Fruit fly (Drosophila melanogaster) whole organism, embryonic: Measurements from ENCODE around the gene CG2124.

Experiments used
- Antp ChIP-seq: fragments of 200-800 bp; sonication (Bioruptor generic); optimal IDR thresholded peaks from 3 replicates; lab custom pipeline; 2016; ENCODE audit warnings: missing biosample characterization, missing genetic modification characterization
- CG10274 ChIP-seq: fragments of 200-800 bp; sonication (Bioruptor generic); optimal IDR thresholded peaks from 3 replicates; lab custom pipeline; 2017; ENCODE audit warnings: missing biosample characterization, mild to moderate bottlenecking, missing genetic modification characterization
- CG10543 ChIP-seq: fragments of 200-800 bp; sonication (Bioruptor generic); optimal IDR thresholded peaks from 3 replicates; lab custom pipeline; 2017; ENCODE audit warnings: missing biosample characterization, mild to moderate bottlenecking, missing genetic modification characterization, moderate library complexity
- CG11247 ChIP-seq: fragments of 200-800 bp; sonication (Bioruptor generic); IDR thresholded peaks from 2 replicates; pipeline ENCODE4 v1.3.6; 2022; ENCODE audit warnings: missing biosample characterization, missing genetic modification characterization
- CG12155 ChIP-seq: fragments of 200-800 bp; sonication (Bioruptor generic); optimal IDR thresholded peaks from 3 replicates; lab custom pipeline; 2016; ENCODE audit warnings: missing biosample characterization, missing genetic modification characterization
- CG12391 ChIP-seq: fragments of 200-800 bp; sonication (Bioruptor generic); optimal IDR thresholded peaks from 3 replicates; lab custom pipeline; 2018; ENCODE audit warnings: missing biosample characterization, mild to moderate bottlenecking, missing genetic modification characterization, moderate library complexity
- CG14050 ChIP-seq: fragments of 200-800 bp; sonication (Bioruptor generic); IDR thresholded peaks from 3 replicates; pipeline ENCODE4 v1.3.6; 2022; ENCODE audit warnings: missing biosample characterization, missing genetic modification characterization
- CG15073 ChIP-seq: fragments of 200-800 bp; sonication (Bioruptor generic); optimal IDR thresholded peaks from 2 replicates; lab custom pipeline; 2016; ENCODE audit warnings: missing biosample characterization, missing genetic modification characterization
- CG15479 ChIP-seq: fragments of 200-800 bp; sonication (Bioruptor generic); optimal IDR thresholded peaks from 3 replicates; lab custom pipeline; 2019; ENCODE audit warnings: missing biosample characterization, mild to moderate bottlenecking, missing genetic modification characterization, moderate library complexity
- CG15514 ChIP-seq: fragments of 200-800 bp; sonication (Bioruptor generic); optimal IDR thresholded peaks from 3 replicates; lab custom pipeline; 2017; ENCODE audit warnings: missing biosample characterization, missing genetic modification characterization, mild to moderate bottlenecking, moderate library complexity, missing genetic modification reagents
- CG17829 ChIP-seq: fragments of 200-800 bp; optimal IDR thresholded peaks from 2 replicates; lab custom pipeline; 2019; ENCODE audit warnings: missing biosample characterization, mild to moderate bottlenecking, missing genetic modification characterization, moderate library complexity
- CG32532 ChIP-seq: fragments of 200-800 bp; sonication (Bioruptor generic); IDR thresholded peaks from 2 replicates; pipeline ENCODE4 v1.3.6; 2022; ENCODE audit warnings: missing biosample characterization, missing genetic modification characterization
- CG3838 ChIP-seq: fragments of 200-800 bp; sonication (Bioruptor generic); optimal IDR thresholded peaks from 3 replicates; lab custom pipeline; 2016; ENCODE audit warnings: missing biosample characterization, missing genetic modification characterization
- CG5245 ChIP-seq: fragments of 200-800 bp; sonication (Bioruptor generic); optimal IDR thresholded peaks from 3 replicates; lab custom pipeline; 2016; ENCODE audit warnings: missing biosample characterization, missing genetic modification characterization
- CG6683 ChIP-seq: fragments of 200-800 bp; sonication (Bioruptor generic); optimal IDR thresholded peaks from 2 replicates; lab custom pipeline; 2017; ENCODE audit warnings: missing biosample characterization, mild to moderate bottlenecking, missing genetic modification characterization, missing genetic modification reagents
- CG7987 ChIP-seq: fragments of 200-800 bp; sonication (Bioruptor generic); optimal IDR thresholded peaks from 2 replicates; lab custom pipeline; 2018; ENCODE audit warnings: missing biosample characterization, mild to moderate bottlenecking, missing genetic modification characterization, moderate library complexity
- CG8089 ChIP-seq: fragments of 200-800 bp; sonication (Bioruptor generic); optimal IDR thresholded peaks from 3 replicates; lab custom pipeline; 2016; ENCODE audit warnings: missing biosample characterization, missing genetic modification characterization
- GATAe ChIP-seq: fragments of 200-800 bp; sonication (Bioruptor generic); conservative IDR thresholded peaks from 2 replicates; pipeline ENCODE4 v1.3.6; 2022; ENCODE audit warnings: missing biosample characterization, missing genetic modification characterization
- HLH4C ChIP-seq: fragments of 200-800 bp; sonication (Bioruptor generic); IDR thresholded peaks from 3 replicates; pipeline ENCODE4 v1.3.6; 2022; ENCODE audit warnings: missing biosample characterization, missing genetic modification characterization; ENCODE audit not compliant: partially characterized antibody
- Hmx ChIP-seq: fragments of 200-800 bp; sonication (Bioruptor generic); optimal IDR thresholded peaks from 2 replicates; lab custom pipeline; 2016; ENCODE audit warnings: missing biosample characterization, missing genetic modification characterization
- Myb ChIP-seq: fragments of 200-800 bp; sonication (Bioruptor generic); optimal IDR thresholded peaks from 2 replicates; lab custom pipeline; 2016; ENCODE audit warnings: missing biosample characterization, missing genetic modification characterization
- NK7.1 ChIP-seq: fragments of 200-800 bp; sonication (Bioruptor generic); optimal IDR thresholded peaks from 3 replicates; lab custom pipeline; 2016; ENCODE audit warnings: missing biosample characterization, missing genetic modification characterization
- Oli ChIP-seq: fragments of 200-800 bp; sonication (Bioruptor generic); optimal IDR thresholded peaks from 2 replicates; lab custom pipeline; 2018; ENCODE audit warnings: missing biosample characterization, mild to moderate bottlenecking, missing genetic modification characterization, moderate library complexity
- Sin3A ChIP-seq: fragments of >200 bp; optimal IDR thresholded peaks from 2 replicates; lab custom pipeline; 2018
- Stat92E ChIP-seq, 3 experiments: fragments of >200 bp in 2 of 3; fragments of 200-800 bp in 1 of 3; sonication (Bioruptor generic) in 1 of 3; optimal IDR thresholded peaks; 2 replicates each; lab custom pipeline; 2017 to 2019; ENCODE audit warnings: missing biosample characterization in 3 of 3, missing genetic modification characterization in 3 of 3, mild to moderate bottlenecking in 1 of 3, moderate library complexity in 1 of 3
- ash1 ChIP-seq: fragments of 200-800 bp; sonication (Bioruptor generic); optimal IDR thresholded peaks from 2 replicates; lab custom pipeline; 2018; ENCODE audit warnings: missing biosample characterization, mild to moderate bottlenecking, missing genetic modification characterization
- ato ChIP-seq: fragments of 200-800 bp; sonication (Bioruptor generic); IDR thresholded peaks from 2 replicates; pipeline ENCODE4 v1.3.6; 2022; ENCODE audit warnings: missing biosample characterization, missing genetic modification characterization; ENCODE audit not compliant: partially characterized antibody
- caup ChIP-seq: fragments of 200-800 bp; sonication (Bioruptor generic); optimal IDR thresholded peaks from 3 replicates; lab custom pipeline; 2017; ENCODE audit warnings: missing biosample characterization, mild to moderate bottlenecking, missing genetic modification characterization, moderate library complexity; ENCODE audit not compliant: severe bottlenecking
- danr ChIP-seq: fragments of 200-800 bp; sonication (Bioruptor generic); IDR thresholded peaks from 2 replicates; pipeline ENCODE4 v1.3.6; 2022; ENCODE audit warnings: missing biosample characterization, missing genetic modification characterization
- dmrt11E ChIP-seq: fragments of 200-800 bp; sonication (Bioruptor generic); optimal IDR thresholded peaks from 3 replicates; lab custom pipeline; 2018; ENCODE audit warnings: missing biosample characterization, mild to moderate bottlenecking, missing genetic modification characterization, moderate library complexity
- dmrt99B ChIP-seq: fragments of 200-800 bp; sonication (Bioruptor generic); optimal IDR thresholded peaks from 2 replicates; lab custom pipeline; 2018; ENCODE audit warnings: missing biosample characterization, mild to moderate bottlenecking, missing genetic modification characterization, moderate library complexity
- eve ChIP-seq, 2 experiments: fragments of >200 bp; optimal IDR thresholded peaks; 2 replicates each; lab custom pipeline; 2017; ENCODE audit warnings: missing biosample characterization in 2 of 2, missing genetic modification characterization in 2 of 2
- fd3F ChIP-seq: fragments of 200-800 bp; sonication (Bioruptor generic); optimal IDR thresholded peaks from 2 replicates; lab custom pipeline; 2018; ENCODE audit warnings: missing biosample characterization, mild to moderate bottlenecking, missing genetic modification characterization, moderate library complexity
- fd64A ChIP-seq: fragments of 200-800 bp; sonication (Bioruptor generic); optimal IDR thresholded peaks from 3 replicates; lab custom pipeline; 2018; ENCODE audit warnings: missing biosample characterization, mild to moderate bottlenecking, missing genetic modification characterization
- hb ChIP-seq: fragments of 200-800 bp; sonication (Bioruptor generic); IDR thresholded peaks from 3 replicates; pipeline ENCODE4 v1.3.6; 2022; ENCODE audit warnings: missing biosample characterization, missing genetic modification characterization; ENCODE audit not compliant: partially characterized antibody
- kah ChIP-seq: fragments of 200-800 bp; sonication (Bioruptor generic); optimal IDR thresholded peaks from 2 replicates; lab custom pipeline; 2018; ENCODE audit warnings: missing biosample characterization, mild to moderate bottlenecking, missing genetic modification characterization
- kni ChIP-seq: fragments of 200-800 bp; sonication (Bioruptor generic); optimal IDR thresholded peaks from 3 replicates; lab custom pipeline; 2017; ENCODE audit warnings: mild to moderate bottlenecking, missing biosample characterization, missing genetic modification reagents, missing genetic modification characterization
- pan ChIP-seq, 4 experiments: fragments of >200 bp in 3 of 4; fragments of 200-800 bp in 1 of 4; sonication (Bioruptor generic) in 1 of 4; optimal IDR thresholded peaks in 3 of 4; IDR thresholded peaks in 1 of 4; 2 replicates each; pipeline versions ENCODE4 v1.3.6 to Lab custom; 2017 to 2022; ENCODE audit warnings: missing biosample characterization in 2 of 4, missing genetic modification characterization in 2 of 4, mixed read lengths in 1 of 4
- prd ChIP-seq, 3 experiments: fragments of >200 bp in 2 of 3; fragments of 200-800 bp in 1 of 3; sonication (Bioruptor generic) in 1 of 3; optimal IDR thresholded peaks in 2 of 3; IDR thresholded peaks in 1 of 3; 2 replicates in 2 of 3; 3 replicates in 1 of 3; pipeline versions ENCODE4 v1.3.6 to Lab custom; 2017 to 2022; ENCODE audit warnings: missing biosample characterization in 1 of 3, missing genetic modification characterization in 1 of 3
- sr ChIP-seq: fragments of 200-800 bp; sonication (Bioruptor generic); IDR thresholded peaks from 3 replicates; pipeline ENCODE4 v1.3.6; 2022; ENCODE audit warnings: missing biosample characterization, missing genetic modification characterization
- trem ChIP-seq: fragments of 200-800 bp; optimal IDR thresholded peaks from 3 replicates; lab custom pipeline; 2019; ENCODE audit warnings: missing biosample characterization, mild to moderate bottlenecking, missing genetic modification characterization, moderate library complexity

Gene CG2124

DNA sequence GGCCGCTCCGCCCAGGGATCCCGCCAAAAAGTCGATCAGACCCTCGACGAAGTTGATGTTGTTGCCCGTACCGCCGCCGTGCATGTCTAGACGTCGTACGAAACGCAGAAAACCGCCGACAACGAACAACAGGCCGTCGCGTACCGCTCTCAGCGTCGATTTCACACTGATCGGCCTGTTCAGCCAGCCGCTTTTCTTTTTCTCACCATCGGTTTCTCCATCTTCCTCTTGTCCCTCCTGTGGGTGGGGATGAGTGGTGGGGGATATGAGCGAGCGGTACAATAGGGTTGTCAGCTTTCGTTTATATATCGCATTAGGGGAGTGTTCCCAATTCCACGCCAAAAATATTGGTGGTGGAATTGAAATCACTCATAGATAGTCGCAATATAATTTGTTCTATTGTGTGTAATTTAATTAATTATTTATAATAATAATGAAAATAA lies 5.6 kb downstream of the CG2124 start (continued):
- no peak for TF ChIP-seq sr
- no peak for TF ChIP-seq Hmx (GFP tag; lab: Kevin White, UChicago)
- TF ChIP-seq CG15479 (GFP tag; lab: Kevin White, UChicago) = no peak
- TF ChIP-seq trem = no peak
- TF ChIP-seq dmrt99B (tag; lab: Kevin White, UChicago) = peak; percentile 23
- no peak for TF ChIP-seq CG14050
- TF ChIP-seq CG15073 (GFP tag; lab: Kevin White, UChicago) = no peak
- TF ChIP-seq HLH4C = no peak
- no peak for TF ChIP-seq kah (GFP tag; lab: Kevin White, UChicago)
- no peak for TF ChIP-seq pan (optimal IDR thresholded peaks at IDR 0.05; lab: Kevin White, UChicago)
- TF ChIP-seq pan (GFP tag; optimal IDR thresholded peaks at IDR 0.05 in 1 of 2, IDR thresholded peaks at IDR 0.05 in 1 of 2) = peak in 1 of 2 experiments; percentile 43
- no peak for TF ChIP-seq CG7987
- TF ChIP-seq CG12391 (tag; lab: Kevin White, UChicago) = peak; percentile 60
- TF ChIP-seq hb (GFP tag; lab: Robert Waterston, UW) = no peak
- no peak for TF ChIP-seq Myb (GFP tag; lab: Kevin White, UChicago)
- TF ChIP-seq GATAe (GFP tag; lab: Robert Waterston, UW) = no peak
- TF ChIP-seq ato = no peak
- TF ChIP-seq CG11247 = peak; percentile 7; the same call in 1 of the 2 replicates
- TF ChIP-seq danr (GFP tag; lab: Robert Waterston, UW) = no peak
- no peak for TF ChIP-seq CG6683
- no peak for TF ChIP-seq CG17829 (tag; lab: Kevin White, UChicago)
- peak; percentile 44 for TF ChIP-seq dmrt11E
- TF ChIP-seq caup (GFP tag; lab: Kevin White, UChicago) = peak; percentile 29
- TF ChIP-seq CG15514 (GFP tag; lab: Kevin White, UChicago) = peak; percentile 12
- peak; percentile 4 for TF ChIP-seq fd3F (GFP tag; lab: Kevin White, UChicago)
- TF ChIP-seq Stat92E (GFP tag; optimal IDR thresholded peaks at IDR 0.05; lab: Kevin White, UChicago) = no peak
- TF ChIP-seq prd (optimal IDR thresholded peaks at IDR 0.05; lab: Kevin White, UChicago) = no peak
- peak; percentile 73; the same call in 2 of the 3 replicates for TF ChIP-seq prd (GFP tag; IDR thresholded peaks at IDR 0.05; lab: Robert Waterston, UW)
- no peak for TF ChIP-seq Sin3A
- no peak for TF ChIP-seq NK7.1 (GFP tag; lab: Kevin White, UChicago)
- peak; percentile 67 for TF ChIP-seq CG32532 (GFP tag; lab: Robert Waterston, UW)
- TF ChIP-seq CG10543 (GFP tag; lab: Kevin White, UChicago) = no peak
- no peak for TF ChIP-seq CG8089 (GFP tag; lab: Kevin White, UChicago)
- no peak for TF ChIP-seq kni (GFP tag; lab: Kevin White, UChicago)
- no peak for TF ChIP-seq fd64A (GFP tag; lab: Kevin White, UChicago)
- TF ChIP-seq Oli = peak; percentile 30
- TF ChIP-seq CG5245 (GFP tag; lab: Kevin White, UChicago) = no peak
- no peak for TF ChIP-seq ash1 (GFP tag; lab: Kevin White, UChicago)
- peak; percentile 6 for TF ChIP-seq Antp
- TF ChIP-seq eve (GFP tag; optimal IDR thresholded peaks at IDR 0.05; lab: Kevin White, UChicago) = no peak
- no peak for TF ChIP-seq CG10274 (GFP tag; lab: Kevin White, UChicago)
- TF ChIP-seq CG3838 = no peak
- peak; percentile 30 for TF ChIP-seq CG12155 (GFP tag; lab: Kevin White, UChicago)
